Fruit fly (Drosophila melanogaster) Kc167 (cell line): ENCODE data around the gene CG13063.

Experiments
- Myc ChIP-seq: fragments of >200 bp; optimal IDR thresholded peaks from 2 replicates; lab custom pipeline; 2017; ENCODE audit warnings: missing external identifiers
- Sin3A ChIP-seq: fragments of >200 bp; optimal IDR thresholded peaks from 2 replicates; lab custom pipeline; 2018; ENCODE audit warnings: missing external identifiers
- h ChIP-seq: fragments of >200 bp; optimal IDR thresholded peaks from 3 replicates; lab custom pipeline; 2018; ENCODE audit warnings: missing external identifiers
- insv ChIP-seq: fragments of >200 bp; optimal IDR thresholded peaks from 3 replicates; lab custom pipeline; 2018; ENCODE audit warnings: missing external identifiers
- psq ChIP-seq: fragments of >200 bp; optimal IDR thresholded peaks from 2 replicates; lab custom pipeline; 2017; ENCODE audit warnings: missing external identifiers
- ttk ChIP-seq: sonication (Bioruptor generic); optimal IDR thresholded peaks from 2 replicates; lab custom pipeline; 2017; ENCODE audit warnings: missing external identifiers

Gene CG13063

DNA sequence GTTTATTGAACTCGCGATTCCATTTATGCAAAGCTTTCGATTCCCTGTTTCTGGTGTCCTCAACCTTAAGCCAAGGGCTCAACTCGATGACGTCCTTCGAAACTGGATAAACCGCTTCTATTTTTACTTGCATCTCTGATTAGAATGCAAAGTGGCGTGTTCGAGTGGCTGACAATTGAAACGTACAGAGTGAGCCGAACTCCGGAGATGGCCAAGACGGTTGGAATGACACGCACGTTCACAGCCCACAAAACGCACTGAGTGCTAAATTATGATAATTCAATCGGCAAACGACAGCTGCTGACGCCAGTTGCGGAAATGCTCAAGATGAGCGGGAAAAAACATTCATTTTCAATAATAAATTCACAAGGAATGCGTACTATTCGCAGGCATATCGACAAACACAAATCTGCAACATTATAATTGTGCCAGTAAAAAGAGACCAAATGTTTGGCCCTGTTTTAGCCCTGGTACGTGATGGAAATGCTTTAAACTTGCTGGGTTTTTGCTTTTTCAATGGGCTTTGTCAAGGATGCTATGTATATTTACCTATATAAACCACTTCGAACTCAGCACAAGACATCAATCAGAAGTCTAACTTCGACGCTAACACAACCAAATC lies 34.0 kb upstream of the CG13063 start, which contains the start of gene CG13066:
Gene CG13066, plus strand, starts transcription at position 572 of the 622 bp plus-strand sequence.
- TF ChIP-seq insv (lab: Kevin White, UChicago), result no peak
- no peak for TF ChIP-seq h (lab: Kevin White, UChicago)
- no peak for TF ChIP-seq Sin3A
- TF ChIP-seq psq (lab: Kevin White, UChicago), result no peak
- TF ChIP-seq ttk (lab: Kevin White, UChicago), result no peak
- TF ChIP-seq Myc (lab: Kevin White, UChicago), result no peak

DNA sequence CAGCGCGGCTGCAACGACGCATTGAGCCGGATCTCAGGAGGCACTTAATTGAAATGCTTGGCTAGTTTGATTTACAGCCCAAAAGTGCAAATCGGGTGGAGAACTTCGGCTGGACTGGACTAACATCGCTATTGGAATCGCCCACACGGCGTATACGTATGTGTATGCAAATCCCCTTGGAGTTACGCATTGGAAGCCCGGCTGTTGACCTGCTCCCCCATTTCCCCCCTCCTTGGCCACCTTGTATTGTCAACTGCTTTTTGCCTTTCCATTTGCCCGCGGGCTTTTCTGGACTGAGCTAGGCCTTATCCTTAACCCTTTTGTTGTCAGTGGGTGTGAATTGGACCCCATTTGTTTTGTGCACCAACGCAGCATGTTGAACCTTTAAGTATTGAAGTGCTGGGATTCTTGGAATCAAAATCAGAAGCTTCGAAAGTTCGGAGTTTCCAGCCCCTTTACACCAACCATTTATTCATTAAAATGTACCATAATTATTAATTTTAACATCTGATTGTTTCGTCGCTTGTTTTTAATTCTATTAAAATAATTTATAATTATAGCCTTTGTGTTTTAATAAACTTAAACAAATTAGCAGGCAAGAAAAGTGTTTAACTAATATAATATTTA lies 30.9 kb upstream of the CG13063 start:
- TF ChIP-seq Sin3A (no peak), ttk (lab: Kevin White, UChicago) (no peak), h (lab: Kevin White, UChicago) (no peak), Myc (lab: Kevin White, UChicago) (no peak), insv (lab: Kevin White, UChicago) (no peak), psq (lab: Kevin White, UChicago) (no peak)

DNA sequence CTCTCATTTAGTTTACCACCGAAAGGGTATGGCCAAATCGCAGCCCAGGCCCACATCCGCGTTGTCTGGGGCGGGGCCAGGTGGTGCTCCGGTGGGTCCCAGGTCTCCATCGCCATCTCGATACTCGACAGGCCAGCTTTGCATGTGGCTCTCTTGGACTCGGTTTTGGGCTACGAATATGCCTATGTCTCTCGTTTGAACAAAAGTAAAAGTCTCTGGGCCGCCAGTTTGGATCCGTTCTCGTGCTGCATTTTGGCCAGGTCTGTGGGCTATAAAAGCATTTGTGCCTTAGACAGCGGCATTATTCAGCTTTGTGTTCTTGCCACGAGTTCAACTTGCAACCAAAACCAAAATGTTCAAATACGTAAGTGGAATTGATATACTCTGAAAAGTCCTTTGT lies 29.3 kb upstream of the CG13063 start, which contains the start of gene CG13065:
Gene CG13065, plus strand, starts transcription at position 301 of the 400 bp plus-strand sequence.
- TF ChIP-seq Myc (lab: Kevin White, UChicago) (no peak), h (lab: Kevin White, UChicago) (no peak), psq (lab: Kevin White, UChicago) (no peak), insv (lab: Kevin White, UChicago) (no peak), Sin3A (no peak)

DNA sequence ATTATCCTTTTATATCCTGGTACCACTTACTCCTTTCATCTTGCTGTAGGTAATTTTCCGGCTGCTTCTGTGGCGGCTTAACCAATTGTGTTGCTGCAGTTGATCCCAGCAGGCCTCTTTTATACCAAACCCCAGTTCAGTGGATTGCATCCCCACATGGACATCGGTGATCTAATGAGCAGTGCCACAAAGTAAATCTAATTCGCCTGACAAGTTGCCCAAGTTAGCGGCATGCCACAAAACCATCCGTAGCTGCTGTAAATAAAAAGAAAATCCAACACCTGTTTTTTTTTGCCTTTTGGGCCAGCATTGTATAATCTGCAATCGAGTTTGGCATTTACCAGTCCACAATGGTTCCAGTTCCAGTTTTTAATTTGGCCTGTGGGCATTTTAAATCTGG lies 27.2 kb upstream of the CG13063 start, which contains the start of gene CG13050:
Gene CG13050, minus strand, starts transcription at position 101 of the 400 bp plus-strand sequence.
- no peak for TF ChIP-seq h (lab: Kevin White, UChicago)

DNA sequence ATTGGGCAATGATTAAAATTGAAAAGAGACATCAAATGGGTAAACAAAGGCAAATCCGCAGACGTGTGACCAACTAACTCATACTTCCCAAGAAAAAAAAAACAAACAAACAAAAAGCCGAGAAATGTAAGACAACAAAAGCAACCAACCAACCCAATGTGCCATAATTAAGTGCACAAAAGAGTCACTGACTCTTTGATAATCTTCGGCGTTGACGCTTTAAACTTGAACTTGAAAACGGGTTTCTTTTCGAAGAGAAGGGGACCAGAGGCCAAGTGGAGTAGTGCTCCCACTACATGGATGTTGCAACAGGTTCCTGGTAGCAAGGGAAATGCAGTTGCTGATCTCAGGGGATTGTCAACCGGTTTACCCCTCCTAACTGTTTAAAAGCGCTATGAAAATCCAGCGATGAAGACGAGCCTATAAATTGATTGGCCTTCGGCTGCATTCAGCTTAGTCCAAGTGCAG lies 26.4 kb upstream of the CG13063 start, which contains the start of gene CG13064:
Gene CG13064, plus strand, starts transcription at position 418 of the 468 bp plus-strand sequence.
- no peak for TF ChIP-seq Sin3A
- TF ChIP-seq ttk (lab: Kevin White, UChicago), result no peak
- TF ChIP-seq insv (lab: Kevin White, UChicago), result no peak
- no peak for TF ChIP-seq psq (lab: Kevin White, UChicago)
- no peak for TF ChIP-seq Myc (lab: Kevin White, UChicago)
- TF ChIP-seq h (lab: Kevin White, UChicago), result no peak

DNA sequence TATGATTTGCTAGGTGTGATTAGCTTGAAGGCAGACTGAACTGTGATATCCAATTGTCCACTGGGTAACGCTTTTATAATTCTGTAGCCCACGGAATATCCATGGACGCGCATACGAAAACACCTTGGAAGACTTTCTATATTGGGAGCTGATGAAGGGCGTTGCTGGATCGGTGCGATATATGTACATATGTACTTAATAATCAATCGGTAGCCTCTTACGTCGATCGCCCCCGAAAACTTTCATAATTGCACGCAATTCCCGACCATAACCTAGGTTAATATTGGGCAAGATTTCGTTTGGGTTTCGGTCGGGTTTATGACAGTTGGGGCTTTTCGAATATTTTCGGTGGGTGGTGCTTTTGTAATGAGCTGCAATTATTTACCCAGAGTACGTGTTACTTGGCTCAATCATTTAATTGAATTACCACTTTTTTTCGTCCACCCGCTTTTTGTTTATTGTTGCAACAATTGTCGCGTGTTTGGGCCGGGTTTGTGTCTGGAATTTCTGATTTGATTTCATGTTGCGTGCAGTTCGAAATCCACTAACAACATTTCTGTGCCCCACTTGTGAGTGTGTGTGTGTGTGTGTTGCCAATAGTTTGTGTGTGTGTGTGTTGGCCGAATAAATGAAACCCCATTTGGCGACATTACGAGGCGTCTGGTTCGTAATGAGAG lies 24.4 kb upstream of the CG13063 start, which contains the start of gene CG13049:
Gene CG13049, minus strand, starts transcription at position 51 of the 677 bp plus-strand sequence.
- TF ChIP-seq Myc (lab: Kevin White, UChicago) (no peak), h (lab: Kevin White, UChicago) (no peak), Sin3A (no peak), ttk (lab: Kevin White, UChicago) (no peak), psq (lab: Kevin White, UChicago) (no peak), insv (lab: Kevin White, UChicago) (no peak)

DNA sequence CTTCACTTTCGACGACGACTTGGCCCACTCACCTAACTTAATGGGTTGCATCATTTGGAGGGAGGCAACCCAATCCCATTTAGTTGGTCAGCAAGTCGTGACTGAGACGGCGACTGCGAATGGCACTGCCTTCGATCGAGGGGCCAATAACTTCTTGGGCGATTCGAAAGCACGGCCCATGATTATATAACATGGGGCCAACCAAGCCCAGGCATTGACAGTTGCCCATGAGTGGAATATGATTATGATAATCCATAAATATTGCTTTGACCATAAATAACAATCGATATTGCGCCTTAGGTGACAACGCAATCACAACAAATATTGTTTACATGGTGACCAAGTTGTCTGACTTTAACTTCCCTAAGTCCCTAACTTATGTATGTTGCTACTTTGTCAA lies 22.6 kb upstream of the CG13063 start, which contains the start of gene CG13048:
Gene CG13048, minus strand, starts transcription at position 101 of the 400 bp plus-strand sequence.
- TF ChIP-seq Sin3A (no peak), psq (lab: Kevin White, UChicago) (no peak), Myc (lab: Kevin White, UChicago) (no peak), insv (lab: Kevin White, UChicago) (no peak), h (lab: Kevin White, UChicago) (no peak)

DNA sequence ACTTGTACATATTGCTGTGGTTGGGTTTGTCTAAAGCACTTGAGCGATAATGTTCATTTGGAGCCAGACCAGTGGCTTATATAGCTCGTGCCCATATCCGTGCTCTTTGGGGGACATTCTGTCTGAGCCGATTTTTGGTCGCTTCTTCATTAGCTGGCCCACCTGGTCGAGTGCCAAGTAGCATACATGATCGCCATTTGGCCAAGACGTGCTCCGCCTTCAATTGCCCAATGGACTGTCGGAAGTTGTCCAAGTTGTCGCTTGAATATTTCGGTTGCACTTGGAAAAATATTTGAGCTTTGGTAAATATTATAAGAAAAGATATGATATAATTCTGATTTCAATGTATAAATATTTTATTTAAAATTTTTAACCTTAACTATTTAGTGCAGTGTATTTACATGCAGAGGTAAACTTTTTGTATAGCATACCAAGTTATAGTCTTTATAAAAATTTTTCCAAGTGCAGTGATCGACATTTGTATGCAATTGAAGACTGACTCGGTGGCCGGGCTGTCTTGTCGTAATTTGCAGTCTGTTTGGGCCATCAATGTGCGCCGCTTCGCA lies 21.0 kb upstream of the CG13063 start, which contains the start of gene CG13047:
Gene CG13047, minus strand, starts transcription at position 51 of the 566 bp plus-strand sequence.
- TF ChIP-seq ttk (lab: Kevin White, UChicago) (no peak), h (lab: Kevin White, UChicago) (no peak), Sin3A (no peak), psq (lab: Kevin White, UChicago) (no peak), insv (lab: Kevin White, UChicago) (no peak), Myc (lab: Kevin White, UChicago) (no peak)

DNA sequence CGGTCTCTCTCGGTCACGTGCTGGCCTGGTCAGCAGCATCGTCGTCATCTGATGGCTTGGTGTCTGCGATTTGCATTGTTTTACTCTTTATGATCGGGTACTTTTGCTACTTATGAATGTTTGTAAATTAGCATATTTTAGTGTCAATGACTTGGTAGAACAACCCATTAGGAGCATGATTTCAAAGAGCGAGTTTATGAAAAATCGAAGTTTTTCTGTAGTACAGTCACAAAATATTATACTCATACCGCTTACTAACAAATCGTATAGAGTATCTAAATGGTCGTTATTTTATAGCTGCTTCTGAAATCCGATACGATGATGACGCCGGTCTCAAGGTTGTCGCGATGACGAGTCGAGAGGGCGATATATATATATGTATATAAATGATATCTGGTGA lies 20.1 kb upstream of the CG13063 start:
- no peak for TF ChIP-seq ttk (lab: Kevin White, UChicago)
- TF ChIP-seq psq (lab: Kevin White, UChicago), result no peak
- TF ChIP-seq Myc (lab: Kevin White, UChicago), result no peak
- TF ChIP-seq Sin3A, result no peak
- no peak for TF ChIP-seq insv (lab: Kevin White, UChicago)
- TF ChIP-seq h (lab: Kevin White, UChicago), result no peak

DNA sequence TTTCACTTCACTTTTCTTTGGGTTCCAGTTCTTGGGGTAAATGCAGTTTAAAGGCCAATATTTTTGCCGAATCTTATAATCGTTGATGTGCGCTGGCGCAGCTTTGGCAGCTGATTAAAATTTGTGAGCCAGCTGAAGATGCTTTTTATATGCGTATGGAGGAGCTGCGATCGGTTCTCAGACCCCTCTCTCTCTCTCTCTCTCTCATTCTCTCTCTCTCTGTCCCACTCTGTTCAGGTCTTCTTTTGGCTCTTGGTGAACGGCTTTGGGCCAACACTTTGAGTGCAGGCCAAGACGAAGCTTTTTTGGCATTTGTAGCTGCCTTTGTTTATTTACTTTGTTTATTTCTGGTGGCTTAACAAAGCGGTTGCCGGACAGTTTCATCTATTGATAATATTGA lies 18.1 kb upstream of the CG13063 start, which contains the start of gene CG13046:
Gene CG13046, minus strand, starts transcription at position 101 of the 400 bp plus-strand sequence.
- no peak for TF ChIP-seq psq (lab: Kevin White, UChicago)
- no peak for TF ChIP-seq Myc (lab: Kevin White, UChicago)
- no peak for TF ChIP-seq Sin3A
- no peak for TF ChIP-seq ttk (lab: Kevin White, UChicago)
- TF ChIP-seq h (lab: Kevin White, UChicago), result no peak
- no peak for TF ChIP-seq insv (lab: Kevin White, UChicago)

DNA sequence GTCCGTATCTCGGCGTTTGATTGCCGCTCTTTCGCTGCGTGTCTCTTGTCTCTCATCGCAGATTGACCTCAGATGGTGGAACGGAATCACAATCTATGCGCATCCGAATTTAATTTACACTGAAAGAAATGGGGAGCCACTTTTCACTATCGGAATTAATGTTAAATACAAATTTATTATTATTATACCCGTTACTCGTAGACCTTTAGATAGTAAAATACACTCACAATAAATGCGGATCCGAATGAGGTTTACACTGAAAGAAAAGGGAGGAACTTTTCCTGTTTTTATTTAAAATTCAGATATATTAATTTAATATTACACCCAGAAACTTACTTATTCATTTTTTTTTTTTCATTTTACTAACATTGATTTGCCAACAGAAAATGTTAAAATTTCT lies 17.3 kb upstream of the CG13063 start:
- TF ChIP-seq psq (lab: Kevin White, UChicago) (no peak), insv (lab: Kevin White, UChicago) (no peak), h (lab: Kevin White, UChicago) (no peak), ttk (lab: Kevin White, UChicago) (no peak), Myc (lab: Kevin White, UChicago) (no peak), Sin3A (no peak)
